Worm (Caenorhabditis elegans): ENCODE measurements around the gene ampd-1.

Gene ampd-1

ce11 chrII:5187934-5188333 is 15.2 kb upstream of the ampd-1 start:
- TF ChIP-seq pha-4 (tag; optimal IDR thresholded peaks at IDR 0.05) (no peak), ceh-34 (tag; optimal IDR thresholded peaks at IDR 0.05) (no peak), pros-1 (tag; optimal IDR thresholded peaks at IDR 0.05) (no peak), fkh-6 (tag; optimal IDR thresholded peaks at IDR 0.05) (no peak), C38D4.7 (GFP tag; optimal IDR thresholded peaks at IDR 0.05) (no peak), ama-1 (optimal IDR thresholded peaks at IDR 0.05) (no peak), sdc-2 (tag; optimal IDR thresholded peaks at IDR 0.05) (no peak), elt-4 (tag; optimal IDR thresholded peaks at IDR 0.05) (no peak), hlh-13 (GFP tag; optimal IDR thresholded peaks at IDR 0.05) (no peak), dmd-4 (tag; optimal IDR thresholded peaks at IDR 0.05; ENCODE audit: borderline replicate concordance) (no peak), nfya-1 (tag; optimal IDR thresholded peaks at IDR 0.05) (no peak), unc-3 (GFP tag; conservative IDR thresholded peaks at IDR 0.05) (no peak), unc-3 (tag; optimal IDR thresholded peaks at IDR 0.05) (no peak), pqm-1 (tag; optimal IDR thresholded peaks at IDR 0.05) (no peak)

DNA sequence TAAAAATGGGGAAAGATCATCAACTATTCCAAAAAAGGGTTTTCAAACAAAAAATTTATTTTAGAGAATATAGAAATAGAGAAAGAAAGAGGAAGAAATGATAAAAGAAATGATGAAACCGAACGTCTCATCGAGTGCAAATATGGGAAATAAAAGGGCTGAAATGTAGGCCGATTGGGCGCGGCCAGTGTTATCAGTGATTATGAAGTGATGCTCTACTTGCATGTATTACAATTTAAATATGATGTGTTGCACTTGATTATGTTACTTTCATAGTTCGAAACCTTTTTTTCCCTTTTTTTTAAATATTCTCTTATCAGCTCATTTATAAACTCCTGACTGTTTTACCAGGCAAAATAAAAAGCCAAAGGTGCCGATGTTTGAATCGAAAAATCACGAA is 11.4 kb upstream of the ampd-1 start:
- TF ChIP-seq ceh-14 (tag; optimal IDR thresholded peaks at IDR 0.05) (no peak), unc-86 (tag; optimal IDR thresholded peaks at IDR 0.05) (no peak), ttx-3 (tag; optimal IDR thresholded peaks at IDR 0.05) (no peak), elt-2 (tag; optimal IDR thresholded peaks at IDR 0.05) (peak; percentile 71), F13H6.1 (tag; optimal IDR thresholded peaks at IDR 0.05) (no peak)

- TF ChIP-seq elt-2 (tag; optimal IDR thresholded peaks at IDR 0.05) = no peak
Measured at ce11 chrII:5194066-5194465, 9.1 kb upstream of the ampd-1 start, which contains the start of gene msp-49. TSS of gene msp-49 (plus strand) at chrII:5194366.

DNA sequence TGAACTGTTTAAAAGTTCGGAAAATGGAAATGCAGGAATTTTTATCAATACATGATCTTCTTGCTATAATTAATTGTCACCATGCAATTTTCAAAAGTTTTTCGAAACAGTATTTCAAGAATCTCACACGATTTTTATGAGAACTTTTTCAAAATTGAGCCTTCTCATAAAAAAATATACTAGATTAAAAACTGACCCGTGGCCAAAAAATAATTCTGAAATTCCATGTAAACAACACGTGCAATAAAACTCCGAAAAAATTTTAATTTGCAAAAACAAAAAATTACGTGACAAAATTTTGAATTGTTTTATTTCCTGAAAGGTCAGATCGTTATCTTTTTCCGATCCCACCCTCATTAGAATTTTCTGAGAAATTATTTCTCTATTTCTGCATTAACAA is 7.6 kb upstream of the ampd-1 start, which contains the start of gene C34F11.5:
C34F11.5 (plus strand) TSS at position 301 of the 400 bp plus-strand sequence.
- TF ChIP-seq gmeb-2 (tag; optimal IDR thresholded peaks at IDR 0.05) (no peak), ceh-45 (GFP tag; IDR thresholded peaks at IDR 0.05) (no peak), fkh-10 (GFP tag; optimal IDR thresholded peaks at IDR 0.05) (no peak), ets-4 (tag; optimal IDR thresholded peaks at IDR 0.05) (no peak), tbx-7 (tag; optimal IDR thresholded peaks at IDR 0.05) (no peak), zip-5 (tag; optimal IDR thresholded peaks at IDR 0.05) (no peak), ama-1 (optimal IDR thresholded peaks at IDR 0.05) (no peak), dmd-4 (tag; optimal IDR thresholded peaks at IDR 0.05; ENCODE audit: borderline replicate concordance) (no peak), Y22D7AL.16 (tag; optimal IDR thresholded peaks at IDR 0.05) (no peak), elt-2 (tag; optimal IDR thresholded peaks at IDR 0.05) (no peak), pat-9 (tag; optimal IDR thresholded peaks at IDR 0.05) (no peak), npax-4 (tag; optimal IDR thresholded peaks at IDR 0.05) (no peak), nhr-11 (tag; optimal IDR thresholded peaks at IDR 0.05) (no peak), pha-2 (tag; optimal IDR thresholded peaks at IDR 0.05) (no peak), hlh-6 (tag; optimal IDR thresholded peaks at IDR 0.05) (no peak), unc-42 (tag; optimal IDR thresholded peaks at IDR 0.05) (no peak), ref-2 (tag; optimal IDR thresholded peaks at IDR 0.05) (no peak), mec-3 (tag; optimal IDR thresholded peaks at IDR 0.05; ENCODE audit: borderline replicate concordance) (no peak), syd-9 (tag; optimal IDR thresholded peaks at IDR 0.05) (no peak)

DNA sequence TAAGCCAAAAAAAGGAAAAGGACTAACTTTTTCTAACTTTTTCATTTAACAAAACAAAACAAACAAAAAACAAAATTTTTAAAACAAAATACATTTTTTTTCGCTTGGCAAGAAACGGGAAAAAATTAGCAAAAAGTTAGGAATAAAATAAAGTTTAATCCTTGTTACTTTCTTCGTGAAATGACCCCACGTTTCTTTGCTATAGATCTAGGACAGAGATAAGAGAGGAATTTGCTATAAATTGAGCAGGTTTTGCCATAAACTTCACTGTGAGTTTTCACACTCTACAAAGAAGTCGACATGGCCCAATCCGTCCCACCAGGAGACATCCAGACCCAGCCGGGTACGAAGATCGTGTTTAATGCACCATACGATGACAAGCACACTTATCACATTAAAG is 3.6 kb upstream of the ampd-1 start, which contains the start of gene msp-50:
msp-50 (plus strand) TSS at position 301 of the 400 bp plus-strand sequence.
- TF ChIP-seq unc-42 (tag; optimal IDR thresholded peaks at IDR 0.05) = no peak

Data from whole organism, late embryonic.